Fruit fly (Drosophila melanogaster) whole organism, embryonic: ENCODE measurements around the gene CG4645.

ENCODE experiments used
- Antp ChIP-seq: fragments of 200-800 bp; sonication (Bioruptor generic); optimal IDR thresholded peaks from 3 replicates; lab custom pipeline; 2016; ENCODE audit warnings: missing biosample characterization, missing genetic modification characterization
- B-H1 ChIP-seq: fragments of 200-800 bp; sonication (Bioruptor generic); IDR thresholded peaks from 3 replicates; pipeline ENCODE4 v1.3.6; 2022; ENCODE audit warnings: missing biosample characterization, missing genetic modification characterization
- CG10209 ChIP-seq: fragments of 200-800 bp; sonication (Bioruptor generic); optimal IDR thresholded peaks from 3 replicates; lab custom pipeline; 2017; ENCODE audit warnings: missing biosample characterization, mild to moderate bottlenecking, missing genetic modification characterization, missing genetic modification reagents
- CG10654 ChIP-seq: fragments of 200-800 bp; sonication (Bioruptor generic); optimal IDR thresholded peaks from 2 replicates; lab custom pipeline; 2016; ENCODE audit warnings: missing biosample characterization, missing genetic modification characterization
- CG10979 ChIP-seq: fragments of 200-800 bp; sonication (Bioruptor generic); optimal IDR thresholded peaks from 2 replicates; lab custom pipeline; 2018; ENCODE audit warnings: missing biosample characterization, mild to moderate bottlenecking, missing genetic modification characterization, moderate library complexity
- CG11456 ChIP-seq: fragments of 200-800 bp; sonication (Bioruptor generic); IDR thresholded peaks from 3 replicates; pipeline ENCODE4 v1.3.6; 2022; ENCODE audit warnings: missing biosample characterization, missing genetic modification characterization
- CG12659 ChIP-seq: fragments of 200-800 bp; sonication (Bioruptor generic); optimal IDR thresholded peaks from 3 replicates; lab custom pipeline; 2017; ENCODE audit warnings: mild to moderate bottlenecking, missing biosample characterization, missing genetic modification reagents, missing genetic modification characterization
- CG12744 ChIP-seq: fragments of 200-800 bp; sonication (Bioruptor generic); optimal IDR thresholded peaks from 2 replicates; lab custom pipeline; 2016; ENCODE audit warnings: missing biosample characterization, missing genetic modification characterization
- CG14441 ChIP-seq: fragments of 200-800 bp; sonication (Bioruptor generic); IDR thresholded peaks from 2 replicates; pipeline ENCODE4 v1.3.6; 2022; ENCODE audit warnings: missing biosample characterization, missing genetic modification characterization
- CG15011 ChIP-seq: fragments of 200-800 bp; sonication (Bioruptor generic); optimal IDR thresholded peaks from 3 replicates; lab custom pipeline; 2018; ENCODE audit warnings: missing biosample characterization, mild to moderate bottlenecking, missing genetic modification characterization
- CG15073 ChIP-seq: fragments of 200-800 bp; sonication (Bioruptor generic); optimal IDR thresholded peaks from 2 replicates; lab custom pipeline; 2016; ENCODE audit warnings: missing biosample characterization, missing genetic modification characterization
- CG15479 ChIP-seq: fragments of 200-800 bp; sonication (Bioruptor generic); optimal IDR thresholded peaks from 3 replicates; lab custom pipeline; 2019; ENCODE audit warnings: missing biosample characterization, mild to moderate bottlenecking, missing genetic modification characterization, moderate library complexity
- CG15514 ChIP-seq: fragments of 200-800 bp; sonication (Bioruptor generic); optimal IDR thresholded peaks from 3 replicates; lab custom pipeline; 2017; ENCODE audit warnings: missing biosample characterization, missing genetic modification characterization, mild to moderate bottlenecking, moderate library complexity, missing genetic modification reagents
- CG18599 ChIP-seq: fragments of 200-800 bp; sonication (Bioruptor generic); optimal IDR thresholded peaks from 3 replicates; lab custom pipeline; 2017; ENCODE audit warnings: missing biosample characterization, missing genetic modification characterization, mild to moderate bottlenecking, moderate library complexity, missing genetic modification reagents
- CG2678 ChIP-seq: fragments of 200-800 bp; sonication (Bioruptor generic); optimal IDR thresholded peaks from 3 replicates; lab custom pipeline; 2019; ENCODE audit warnings: missing biosample characterization, mild to moderate bottlenecking, missing genetic modification characterization, moderate library complexity
- CG30020 ChIP-seq: fragments of 200-800 bp; optimal IDR thresholded peaks from 2 replicates; lab custom pipeline; 2019; ENCODE audit warnings: missing biosample characterization, mild to moderate bottlenecking, missing genetic modification characterization, moderate library complexity
- CG3065 ChIP-seq: fragments of 200-800 bp; sonication (Bioruptor generic); optimal IDR thresholded peaks from 2 replicates; lab custom pipeline; 2016; ENCODE audit warnings: missing biosample characterization, missing genetic modification characterization
- CG31388 ChIP-seq: fragments of 200-800 bp; sonication (Bioruptor generic); optimal IDR thresholded peaks from 2 replicates; lab custom pipeline; 2016; ENCODE audit warnings: missing biosample characterization, missing genetic modification characterization
- CG34376 ChIP-seq: fragments of 200-800 bp; sonication (Bioruptor generic); optimal IDR thresholded peaks from 2 replicates; lab custom pipeline; 2018; ENCODE audit warnings: missing biosample characterization, mild to moderate bottlenecking, missing genetic modification characterization
- CG6689 ChIP-seq: fragments of 200-800 bp; sonication (Bioruptor generic); IDR thresholded peaks from 2 replicates; pipeline ENCODE4 v1.3.6; 2022; ENCODE audit warnings: missing biosample characterization, missing genetic modification characterization
- CG6854 ChIP-seq: fragments of 200-800 bp; sonication (Bioruptor generic); optimal IDR thresholded peaks from 3 replicates; lab custom pipeline; 2017; ENCODE audit warnings: missing biosample characterization, mild to moderate bottlenecking, missing genetic modification characterization
- CG7372 ChIP-seq: fragments of 200-800 bp; sonication (Bioruptor generic); IDR thresholded peaks from 2 replicates; pipeline ENCODE4 v1.3.6; 2022; ENCODE audit warnings: missing biosample characterization, missing genetic modification characterization
- CG7786 ChIP-seq: fragments of 200-800 bp; sonication (Bioruptor generic); optimal IDR thresholded peaks from 2 replicates; lab custom pipeline; 2016; ENCODE audit warnings: missing biosample characterization, missing genetic modification characterization
- CG7839 ChIP-seq: fragments of 200-800 bp; sonication (Bioruptor generic); optimal IDR thresholded peaks from 3 replicates; lab custom pipeline; 2018; ENCODE audit warnings: missing biosample characterization, mild to moderate bottlenecking, missing genetic modification characterization, moderate library complexity
- CkIIα-i1 ChIP-seq: fragments of 200-800 bp; sonication (Bioruptor generic); IDR thresholded peaks from 2 replicates; pipeline ENCODE4 v1.3.6; 2022; ENCODE audit warnings: missing biosample characterization, missing genetic modification characterization
- D19B ChIP-seq: fragments of 200-800 bp; sonication (Bioruptor generic); optimal IDR thresholded peaks from 2 replicates; lab custom pipeline; 2017; ENCODE audit warnings: missing biosample characterization, mild to moderate bottlenecking, missing genetic modification characterization
- Dip2 ChIP-seq: fragments of 200-800 bp; sonication (Bioruptor generic); IDR thresholded peaks from 2 replicates; pipeline ENCODE4 v1.3.6; 2022; ENCODE audit warnings: missing biosample characterization, missing genetic modification characterization
- ERR ChIP-seq: fragments of 200-800 bp; sonication (Bioruptor generic); optimal IDR thresholded peaks from 2 replicates; lab custom pipeline; 2016; ENCODE audit warnings: missing biosample characterization, missing genetic modification characterization
- Fer1 ChIP-seq: fragments of 200-800 bp; sonication (Bioruptor generic); optimal IDR thresholded peaks from 2 replicates; lab custom pipeline; 2017; ENCODE audit warnings: missing biosample characterization, mild to moderate bottlenecking, missing genetic modification characterization
- Max ChIP-seq: fragments of 200-800 bp; sonication (Bioruptor generic); optimal IDR thresholded peaks from 2 replicates; lab custom pipeline; 2016; ENCODE audit warnings: missing biosample characterization, mild to moderate bottlenecking, missing genetic modification characterization
- NFAT ChIP-seq: fragments of 200-800 bp; sonication (Bioruptor generic); IDR thresholded peaks from 2 replicates; pipeline ENCODE4 v1.3.6; 2022; ENCODE audit warnings: missing biosample characterization, missing genetic modification characterization
- Oaz ChIP-seq: fragments of 200-800 bp; sonication (Bioruptor generic); IDR thresholded peaks from 2 replicates; pipeline ENCODE4 v1.3.6; 2022; ENCODE audit warnings: missing biosample characterization, missing genetic modification characterization
- Pdp1 ChIP-seq, 2 experiments: fragments of 200-800 bp; sonication (Bioruptor generic); optimal IDR thresholded peaks; 3 replicates each; lab custom pipeline; 2016; ENCODE audit warnings: missing biosample characterization in 2 of 2, missing genetic modification characterization in 2 of 2, mild to moderate bottlenecking in 1 of 2, moderate library complexity in 1 of 2
- Scr ChIP-seq: fragments of 200-800 bp; sonication (Bioruptor generic); IDR thresholded peaks from 2 replicates; pipeline ENCODE4 v1.3.6; 2022; ENCODE audit warnings: missing biosample characterization, missing genetic modification characterization; ENCODE audit not compliant: partially characterized antibody
- Sox102F ChIP-seq: fragments of 200-800 bp; sonication (Bioruptor generic); optimal IDR thresholded peaks from 2 replicates; lab custom pipeline; 2018; ENCODE audit warnings: missing biosample characterization, mild to moderate bottlenecking, missing genetic modification characterization, moderate library complexity
- Trl ChIP-seq, 3 experiments: fragments of >200 bp in 2 of 3; fragments of 200-800 bp in 1 of 3; sonication (Bioruptor generic) in 1 of 3; optimal IDR thresholded peaks; 2 replicates in 1 of 3; 3 replicates in 2 of 3; lab custom pipeline; 2016 to 2017; ENCODE audit warnings: missing biosample characterization in 1 of 3, missing genetic modification characterization in 1 of 3
- Xbp1 ChIP-seq: fragments of 200-800 bp; sonication (Bioruptor generic); optimal IDR thresholded peaks from 3 replicates; lab custom pipeline; 2016; ENCODE audit warnings: missing biosample characterization, mild to moderate bottlenecking, missing genetic modification characterization
- bbx ChIP-seq: fragments of 200-800 bp; sonication (Bioruptor generic); IDR thresholded peaks from 2 replicates; pipeline ENCODE4 v1.3.6; 2022; ENCODE audit warnings: missing biosample characterization, missing genetic modification characterization; ENCODE audit not compliant: partially characterized antibody
- chn ChIP-seq: fragments of 200-800 bp; sonication (Bioruptor generic); optimal IDR thresholded peaks from 2 replicates; lab custom pipeline; 2016; ENCODE audit warnings: missing biosample characterization, missing genetic modification characterization
- crc ChIP-seq: fragments of 200-800 bp; sonication (Bioruptor generic); optimal IDR thresholded peaks from 2 replicates; lab custom pipeline; 2016; ENCODE audit warnings: missing biosample characterization, missing genetic modification characterization
- dmrt99B ChIP-seq: fragments of 200-800 bp; sonication (Bioruptor generic); optimal IDR thresholded peaks from 2 replicates; lab custom pipeline; 2018; ENCODE audit warnings: missing biosample characterization, mild to moderate bottlenecking, missing genetic modification characterization, moderate library complexity
- dpn ChIP-seq, 2 experiments: fragments of 200-800 bp; sonication (Bioruptor generic); optimal IDR thresholded peaks; 3 replicates each; lab custom pipeline; 2016; ENCODE audit warnings: missing biosample characterization in 2 of 2, missing genetic modification characterization in 2 of 2
- esg ChIP-seq: fragments of 200-800 bp; sonication (Bioruptor generic); conservative IDR thresholded peaks from 2 replicates; pipeline ENCODE4 v1.3.6; 2022; ENCODE audit warnings: missing biosample characterization, missing genetic modification characterization
- her ChIP-seq: fragments of 200-800 bp; sonication (Bioruptor generic); optimal IDR thresholded peaks from 2 replicates; lab custom pipeline; 2016; ENCODE audit warnings: missing biosample characterization, missing genetic modification characterization
- insv ChIP-seq, 2 experiments: fragments of 200-800 bp; sonication (Bioruptor generic); optimal IDR thresholded peaks; 3 replicates each; lab custom pipeline; 2016 to 2018; ENCODE audit warnings: missing biosample characterization in 2 of 2, missing genetic modification characterization in 2 of 2
- kay ChIP-seq: fragments of 200-800 bp; sonication (Bioruptor generic); optimal IDR thresholded peaks from 2 replicates; lab custom pipeline; 2016; ENCODE audit warnings: missing biosample characterization, missing genetic modification characterization
- knrl ChIP-seq: fragments of 200-800 bp; sonication (Bioruptor generic); IDR thresholded peaks from 3 replicates; pipeline ENCODE4 v1.3.6; 2022; ENCODE audit warnings: missing biosample characterization, missing genetic modification characterization; ENCODE audit not compliant: partially characterized antibody
- peb ChIP-seq: fragments of 200-800 bp; sonication (Bioruptor generic); IDR thresholded peaks from 2 replicates; pipeline ENCODE4 v1.3.6; 2022; ENCODE audit warnings: missing biosample characterization, missing genetic modification characterization
- phol ChIP-seq: fragments of 200-800 bp; sonication (Bioruptor generic); optimal IDR thresholded peaks from 3 replicates; lab custom pipeline; 2018; ENCODE audit warnings: missing biosample characterization, mild to moderate bottlenecking, missing genetic modification characterization, moderate library complexity
- shn ChIP-seq: fragments of 200-800 bp; sonication (Bioruptor generic); optimal IDR thresholded peaks from 3 replicates; lab custom pipeline; 2016; ENCODE audit warnings: missing biosample characterization, missing genetic modification characterization

CG4645 gene

DNA sequence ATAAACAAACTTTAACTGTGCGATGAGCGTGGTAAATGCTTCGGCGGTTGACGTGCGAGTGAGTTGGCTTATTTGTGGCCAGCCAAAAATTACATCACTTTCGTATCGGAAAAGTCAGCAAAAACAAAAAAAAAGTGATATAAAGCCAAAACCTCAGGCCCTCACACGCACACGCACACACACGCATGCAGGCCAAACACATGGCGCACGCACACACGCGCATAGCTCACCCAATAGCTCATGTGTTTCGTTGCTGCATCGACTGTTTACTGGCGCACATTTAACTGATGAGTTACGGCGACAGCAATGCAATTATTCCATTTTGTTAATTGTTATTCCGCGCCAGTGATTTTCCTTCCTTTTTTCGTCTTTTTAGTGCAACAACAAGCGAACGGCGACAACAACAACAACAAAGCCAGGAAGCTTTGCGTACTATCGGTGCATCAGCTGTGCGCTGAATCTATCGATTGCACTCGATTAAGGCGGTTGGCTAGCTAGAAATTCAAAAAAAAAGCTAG lies 6.6 kb upstream of the CG4645 start, which contains the start of gene Flad1 (continued):
- TF ChIP-seq CG12659 (no peak), B-H1 (GFP tag; lab: Robert Waterston, UW) (no peak), CG10654 (GFP tag; lab: Kevin White, UChicago) (no peak), shn (GFP tag; lab: Kevin White, UChicago) (no peak), insv (GFP tag; optimal IDR thresholded peaks at IDR 0.05; lab: Kevin White, UChicago) (no peak), CG7786 (GFP tag; lab: Kevin White, UChicago) (no peak), CG7839 (no peak), Sox102F (GFP tag; lab: Kevin White, UChicago) (no peak), CG30020 (tag; lab: Kevin White, UChicago) (no peak), CG11456 (no peak), crc (GFP tag; lab: Kevin White, UChicago) (no peak), Max (GFP tag; lab: Kevin White, UChicago) (peak; percentile 19), CG2678 (tag; lab: Kevin White, UChicago) (no peak), CG3065 (no peak), CG31388 (no peak), CG14441 (no peak), Oaz (GFP tag; lab: Robert Waterston, UW) (no peak), Scr (GFP tag; lab: Robert Waterston, UW) (peak; percentile 65), bbx (GFP tag; lab: Robert Waterston, UW) (peak; percentile 60), esg (GFP tag; lab: Robert Waterston, UW) (no peak), her (GFP tag; lab: Kevin White, UChicago) (no peak), CG12744 (GFP tag; lab: Kevin White, UChicago) (no peak), CG15514 (GFP tag; lab: Kevin White, UChicago) (no peak), NFAT (GFP tag; lab: Robert Waterston, UW) (no peak), knrl (GFP tag; lab: Robert Waterston, UW) (peak; percentile 51; the same call in 2 of the 3 replicates), dmrt99B (tag; lab: Kevin White, UChicago) (no peak), CG15479 (GFP tag; lab: Kevin White, UChicago) (no peak), Antp (GFP tag; lab: Kevin White, UChicago) (no peak), kay (GFP tag; lab: Kevin White, UChicago) (no peak), CG15073 (no peak), CG7372 (GFP tag; lab: Robert Waterston, UW) (no peak), CG6689 (no peak), Xbp1 (GFP tag; lab: Kevin White, UChicago) (no peak), CkIIα-i1 (GFP tag; lab: Robert Waterston, UW) (no peak), CG18599 (GFP tag; lab: Kevin White, UChicago) (no peak), Pdp1 (GFP tag; optimal IDR thresholded peaks at IDR 0.05; lab: Kevin White, UChicago) (peak in 1 of 2 experiments; percentile 97), CG15011 (GFP tag; lab: Kevin White, UChicago) (no peak), CG34376 (GFP tag; lab: Kevin White, UChicago) (peak; percentile 48), D19B (GFP tag; lab: Kevin White, UChicago) (no peak), Trl (optimal IDR thresholded peaks at IDR 0.05; lab: Kevin White, UChicago) (no peak), Trl (GFP tag; optimal IDR thresholded peaks at IDR 0.05; lab: Kevin White, UChicago) (no peak), ERR (no peak), chn (no peak), CG10979 (no peak), Fer1 (GFP tag; lab: Kevin White, UChicago) (peak; percentile 16), phol (tag; lab: Kevin White, UChicago) (no peak), peb (no peak), CG6854 (no peak), Dip2 (no peak), dpn (GFP tag; optimal IDR thresholded peaks at IDR 0.05; lab: Kevin White, UChicago) (no peak), CG10209 (GFP tag; lab: Kevin White, UChicago) (no peak)
